Worm (Caenorhabditis elegans): ENCODE data around the gene F57B1.6.

DNA sequence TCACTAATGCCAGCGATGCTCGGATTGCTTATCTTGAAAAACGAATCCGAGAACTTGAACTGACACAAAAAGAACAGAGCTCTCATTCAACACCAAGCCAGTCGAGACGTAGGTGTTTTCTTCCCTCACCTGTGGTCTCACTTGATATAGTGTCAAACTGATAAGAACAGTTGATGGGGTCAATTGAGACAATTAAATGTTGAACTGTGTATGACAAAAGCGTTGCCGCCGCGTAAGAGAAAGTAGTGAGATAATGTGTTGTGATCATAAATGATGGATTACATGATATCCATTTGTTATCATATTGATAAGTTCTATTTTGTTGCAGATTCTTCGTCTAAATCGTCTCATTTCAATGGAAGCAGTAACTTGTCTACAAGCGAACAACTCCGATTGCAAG lies 35.7 kb upstream of the F57B1.6 start:
- TF ChIP-seq nhr-10 (tag; optimal IDR thresholded peaks at IDR 0.05) (no peak), aly-2 (tag; optimal IDR thresholded peaks at IDR 0.05) (no peak), crh-2 (tag; optimal IDR thresholded peaks at IDR 0.05) (no peak), elt-1 (tag; optimal IDR thresholded peaks at IDR 0.05) (no peak), ztf-4 (tag; optimal IDR thresholded peaks at IDR 0.05) (no peak), fos-1 (tag; optimal IDR thresholded peaks at IDR 0.05) (peak; percentile 32), nhr-12 (tag; optimal IDR thresholded peaks at IDR 0.05) (no peak), nhr-11 (tag; optimal IDR thresholded peaks at IDR 0.05) (no peak), unc-55 (GFP tag; optimal IDR thresholded peaks at IDR 0.05) (no peak), elt-3 (tag; optimal IDR thresholded peaks at IDR 0.05) (no peak), nhr-25 (tag; optimal IDR thresholded peaks at IDR 0.05) (no peak), snpc-4 (tag; optimal IDR thresholded peaks at IDR 0.05) (no peak), ZK546.5 (tag; optimal IDR thresholded peaks at IDR 0.05) (no peak), nhr-129 (tag; optimal IDR thresholded peaks at IDR 0.05) (no peak)

Data from whole organism, L2 larva.